Worm (Caenorhabditis elegans): ENCODE measurements around the gene sulp-7.

DNA sequence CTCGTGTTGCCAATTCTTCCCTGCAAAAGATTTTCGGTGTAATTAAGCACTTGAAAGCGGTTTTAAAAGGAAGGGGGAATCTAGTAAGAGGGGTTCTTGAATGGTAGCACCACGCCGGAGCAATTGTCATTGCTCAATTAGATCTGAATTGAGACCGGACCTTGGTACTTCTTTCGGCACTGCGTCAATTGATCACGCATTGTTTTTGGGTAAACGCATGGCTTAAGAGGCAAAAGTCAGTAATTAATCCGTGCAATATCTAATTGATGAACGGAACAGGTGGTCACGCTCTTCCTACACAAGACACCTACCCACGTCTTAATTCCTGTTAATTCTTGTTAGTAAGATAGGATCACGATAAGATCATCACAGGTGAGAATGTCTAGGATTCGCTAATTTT lies 43.5 kb downstream of the sulp-7 start:
- TF ChIP-seq ceh-13 (GFP tag; optimal IDR thresholded peaks at IDR 0.05) = no peak
- no peak for TF ChIP-seq tra-4 (tag; optimal IDR thresholded peaks at IDR 0.05)
- no peak for TF ChIP-seq ama-1 (optimal IDR thresholded peaks at IDR 0.05)
- no peak for TF ChIP-seq sea-1 (GFP tag; conservative IDR thresholded peaks at IDR 0.05)
- no peak for TF ChIP-seq F13C5.2 (tag; optimal IDR thresholded peaks at IDR 0.05)
- TF ChIP-seq pes-1 (GFP tag; IDR thresholded peaks at IDR 0.05) = no peak
- no peak for TF ChIP-seq hmbx-1 (tag; optimal IDR thresholded peaks at IDR 0.05)
- TF ChIP-seq ceh-36 (tag; optimal IDR thresholded peaks at IDR 0.05) = no peak
- no peak for TF ChIP-seq tbx-37 (GFP tag; conservative IDR thresholded peaks at IDR 0.05)
- TF ChIP-seq ets-7 (tag; optimal IDR thresholded peaks at IDR 0.05) = no peak

All from whole organism, early embryonic.